Worm (Caenorhabditis elegans) whole organism, L4/young adult: Measurements from ENCODE around the gene egl-46.

ENCODE experiments used
- W03F9.2 ChIP-seq: fragments of 150-350 bp; optimal IDR thresholded peaks from 2 replicates; lab custom pipeline; 2014; ENCODE audit warnings: missing biosample characterization, missing genetic modification characterization
- dao-5 ChIP-seq: sonication (generic microtip); optimal IDR thresholded peaks from 2 replicates; lab custom pipeline; 2016; ENCODE audit warnings: missing genotype, missing genetic modification characterization, moderate library complexity, missing compliant biosample characterization
- him-1 ChIP-seq: sonication (generic microtip); optimal IDR thresholded peaks from 2 replicates; lab custom pipeline; 2016; ENCODE audit warnings: missing genotype, missing genetic modification reagents, missing genetic modification characterization, missing compliant biosample characterization

DNA sequence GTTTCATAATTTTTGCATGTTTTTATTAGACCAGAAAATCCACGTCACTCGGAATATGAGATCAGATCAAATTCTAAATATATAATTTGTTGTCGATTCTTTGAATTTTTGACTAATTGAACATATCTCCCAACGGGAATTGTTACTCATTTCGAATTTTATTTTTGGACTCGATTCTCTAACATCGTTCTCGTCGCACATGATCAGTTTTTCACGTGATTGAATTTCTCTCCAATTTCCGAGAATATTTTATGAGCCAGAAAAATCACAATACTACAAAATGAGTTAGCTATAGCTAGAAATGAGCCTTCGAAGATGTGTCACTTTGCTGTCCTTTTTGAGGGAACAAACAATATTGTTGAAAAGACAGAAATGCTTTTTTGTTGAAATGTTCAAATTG lies 50.6 kb downstream of the egl-46 start:
- TF ChIP-seq him-1 (tag; lab: Kevin White, UChicago) (no peak), dao-5 (no peak), W03F9.2 (tag; lab: Kevin White, UChicago) (no peak)
